Worm (Caenorhabditis elegans) whole organism, L1 larva: ENCODE results near the gene sfxn-1.5.

Source experiments
- ama-1 ChIP-seq: fragments of 150-350 bp; optimal IDR thresholded peaks from 2 replicates; lab custom pipeline; 2014
- elt-3 ChIP-seq, 6 experiments: fragments of 150-350 bp in 1 of 6; sonication (generic microtip); optimal IDR thresholded peaks; 2 replicates each; lab custom pipeline; 2017 to 2018; ENCODE audit warnings: missing biosample characterization in 6 of 6, missing genetic modification characterization in 6 of 6, inconsistent platforms in 1 of 6
- fos-1 ChIP-seq: fragments of 150-350 bp; optimal IDR thresholded peaks from 2 replicates; lab custom pipeline; 2014; ENCODE audit warnings: missing biosample characterization, missing genetic modification characterization
- lin-13 ChIP-seq: fragments of 150-350 bp; optimal IDR thresholded peaks from 2 replicates; lab custom pipeline; 2014; ENCODE audit warnings: missing biosample characterization, missing genetic modification reagents, missing genetic modification characterization
- snpc-4 ChIP-seq: fragments of 150-350 bp; optimal IDR thresholded peaks from 2 replicates; lab custom pipeline; 2014; ENCODE audit warnings: missing biosample characterization, missing genetic modification characterization
- sox-4 ChIP-seq: sonication (generic microtip); optimal IDR thresholded peaks from 2 replicates; lab custom pipeline; 2016; ENCODE audit warnings: missing genetic modification characterization, missing compliant biosample characterization
- tbx-2 ChIP-seq: sonication (generic microtip); optimal IDR thresholded peaks from 2 replicates; lab custom pipeline; 2016; ENCODE audit warnings: missing genetic modification characterization, missing compliant biosample characterization
- unc-86 ChIP-seq: sonication (generic microtip); optimal IDR thresholded peaks from 2 replicates; lab custom pipeline; 2016; ENCODE audit warnings: missing genetic modification characterization, missing compliant biosample characterization
- vab-15 ChIP-seq: sonication (generic microtip); optimal IDR thresholded peaks from 2 replicates; lab custom pipeline; 2017; ENCODE audit warnings: missing genotype, mild to moderate bottlenecking, missing genetic modification characterization, missing compliant biosample characterization
- ztf-11 ChIP-seq, 2 experiments: sonication (generic microtip); optimal IDR thresholded peaks; 2 replicates each; lab custom pipeline; 2016 to 2017; ENCODE audit warnings: missing genetic modification characterization in 2 of 2, missing biosample characterization in 1 of 2, missing compliant biosample characterization in 1 of 2
- ztf-4 ChIP-seq: fragments of 150-350 bp; optimal IDR thresholded peaks from 2 replicates; lab custom pipeline; 2014; ENCODE audit warnings: missing biosample characterization, missing genetic modification characterization

ce11 chrX:11696696-11697095 lies 35.2 kb upstream of the sfxn-1.5 start, which contains the start of gene C44C10.12:
- TF ChIP-seq unc-86 (tag; lab: Kevin White, UChicago) (no peak), sox-4 (tag; lab: Kevin White, UChicago) (no peak), elt-3 (tag; optimal IDR thresholded peaks at IDR 0.05; lab: Kevin White, UChicago) (no peak), tbx-2 (tag; lab: Kevin White, UChicago) (no peak), vab-15 (tag; lab: Kevin White, UChicago) (no peak), ztf-11 (tag; optimal IDR thresholded peaks at IDR 0.05; lab: Kevin White, UChicago) (no peak), lin-13 (GFP tag; lab: Kevin White, UChicago) (no peak), snpc-4 (tag; lab: Kevin White, UChicago) (no peak), fos-1 (no peak), ztf-4 (no peak), ama-1 (no peak)
